Worm (Caenorhabditis elegans) whole organism, L4 larva: ENCODE measurements around the gene Y22D7AL.16.

Experiments used
- F26F4.8 ChIP-seq: fragments of 200-800 bp; sonication (Bioruptor generic); conservative IDR thresholded peaks from 2 replicates; pipeline ENCODE4 v1.3.6; 2022; ENCODE audit warnings: missing genetic modification characterization, missing compliant biosample characterization
- F37D6.2 ChIP-seq: sonication (generic microtip); optimal IDR thresholded peaks from 2 replicates; lab custom pipeline; 2016; ENCODE audit warnings: mild to moderate bottlenecking, missing genetic modification characterization, missing compliant biosample characterization
- F44E2.7 ChIP-seq: fragments of 200-800 bp; sonication (Bioruptor generic); IDR thresholded peaks from 2 replicates; pipeline ENCODE4 v2.1.2; 2022; ENCODE audit warnings: missing genetic modification characterization, missing compliant biosample characterization
- Y5F2A.4 ChIP-seq: fragments of 200-800 bp; sonication (Bioruptor generic); optimal IDR thresholded peaks from 2 replicates; lab custom pipeline; 2018; ENCODE audit warnings: mild to moderate bottlenecking, missing genetic modification characterization, missing compliant biosample characterization
- ZK337.2 ChIP-seq: fragments of 200-800 bp; sonication (Bioruptor generic); IDR thresholded peaks from 2 replicates; pipeline ENCODE4 v1.3.6; 2022; ENCODE audit warnings: missing genetic modification reagents, missing genetic modification characterization, missing compliant biosample characterization
- aha-1 ChIP-seq: fragments of 150-350 bp; peaks from one replicate; lab custom pipeline; 2014; ENCODE audit warnings: missing biosample characterization, missing genetic modification characterization
- ama-1 ChIP-seq: fragments of 150-350 bp; optimal IDR thresholded peaks from 2 replicates; lab custom pipeline; 2014; ENCODE audit warnings: inconsistent platforms, mixed read lengths
- ceh-32 ChIP-seq: sonication (generic microtip); optimal IDR thresholded peaks from 2 replicates; lab custom pipeline; 2016; ENCODE audit warnings: mild to moderate bottlenecking, missing genetic modification characterization, missing compliant biosample characterization; ENCODE audit not compliant: poor library complexity
- ceh-82 ChIP-seq: sonication (generic microtip); optimal IDR thresholded peaks from 2 replicates; lab custom pipeline; 2017; ENCODE audit warnings: missing biosample characterization, missing genetic modification characterization
- ctbp-1 ChIP-seq: fragments of 200-800 bp; sonication (Bioruptor generic); IDR thresholded peaks from 2 replicates; pipeline ENCODE4 v1.3.6; 2022; ENCODE audit warnings: missing genetic modification reagents, missing genetic modification characterization, missing compliant biosample characterization
- daf-16 ChIP-seq, 3 experiments: sonication (generic microtip); optimal IDR thresholded peaks; 2 replicates each; lab custom pipeline; 2016 to 2017; ENCODE audit warnings: missing genetic modification characterization in 3 of 3, missing genetic modification reagents in 3 of 3, mild to moderate bottlenecking in 2 of 3, missing compliant biosample characterization in 2 of 3, missing biosample characterization in 1 of 3, moderate library complexity in 1 of 3
- dpl-1 ChIP-seq: fragments of 150-350 bp; optimal IDR thresholded peaks from 2 replicates; lab custom pipeline; 2014; ENCODE audit warnings: missing biosample characterization, missing genetic modification reagents, missing genetic modification characterization
- dve-1 ChIP-seq: sonication (generic microtip); optimal IDR thresholded peaks from 2 replicates; lab custom pipeline; 2017; ENCODE audit warnings: antibody characterized with exemption, mild to moderate bottlenecking, missing genetic modification characterization, missing compliant biosample characterization; ENCODE audit not compliant: insufficient read depth
- egl-27 ChIP-seq: sonication (generic microtip); optimal IDR thresholded peaks from 3 replicates; lab custom pipeline; 2017; ENCODE audit warnings: missing biosample characterization, missing genetic modification reagents, missing genetic modification characterization
- fos-1 ChIP-seq: fragments of 150-350 bp; optimal IDR thresholded peaks from 2 replicates; lab custom pipeline; 2014; ENCODE audit warnings: missing biosample characterization, missing genetic modification characterization
- hmg-1.1 ChIP-seq: fragments of 200-800 bp; sonication (Bioruptor generic); IDR thresholded peaks from 2 replicates; pipeline ENCODE4 v1.3.6; 2022; ENCODE audit warnings: missing genetic modification reagents, missing genetic modification characterization, missing compliant biosample characterization
- jun-1 ChIP-seq: fragments of 150-350 bp; optimal IDR thresholded peaks from 2 replicates; lab custom pipeline; 2014; ENCODE audit warnings: missing biosample characterization, missing genetic modification reagents, missing genetic modification characterization
- lim-7 ChIP-seq: fragments of 200-800 bp; sonication (Bioruptor generic); IDR thresholded peaks from 2 replicates; pipeline ENCODE4 v1.3.6; 2022; ENCODE audit warnings: missing genetic modification characterization, missing compliant biosample characterization
- lin-1 ChIP-seq: fragments of 200-800 bp; sonication (Bioruptor generic); IDR thresholded peaks from 2 replicates; pipeline ENCODE4 v1.3.6; 2022; ENCODE audit warnings: missing genetic modification reagents, missing genetic modification characterization, missing compliant biosample characterization
- lin-13 ChIP-seq: fragments of 150-350 bp; optimal IDR thresholded peaks from 2 replicates; lab custom pipeline; 2014; ENCODE audit warnings: missing biosample characterization, missing genetic modification reagents, missing genetic modification characterization
- lin-15B ChIP-seq: fragments of 150-350 bp; sonication (generic microtip); optimal IDR thresholded peaks from 3 replicates; lab custom pipeline; 2014; ENCODE audit warnings: missing biosample characterization, missing genetic modification characterization
- lin-38 ChIP-seq: fragments of 200-800 bp; sonication (Bioruptor generic); IDR thresholded peaks from 2 replicates; pipeline ENCODE4 v1.3.6; 2022; ENCODE audit warnings: missing genetic modification reagents, missing genetic modification characterization, missing compliant biosample characterization
- lin-39 ChIP-seq: fragments of 150-350 bp; optimal IDR thresholded peaks from 2 replicates; lab custom pipeline; 2014; ENCODE audit warnings: missing biosample characterization, missing genetic modification reagents, missing genetic modification characterization
- nhr-102 ChIP-seq: sonication (generic microtip); optimal IDR thresholded peaks from 2 replicates; lab custom pipeline; 2016; ENCODE audit warnings: mild to moderate bottlenecking, missing genetic modification characterization, moderate library complexity, missing compliant biosample characterization
- nhr-11 ChIP-seq: fragments of 150-350 bp; optimal IDR thresholded peaks from 2 replicates; lab custom pipeline; 2014; ENCODE audit warnings: missing biosample characterization, missing genetic modification characterization
- nhr-111 ChIP-seq: fragments of 200-800 bp; sonication (Bioruptor generic); optimal IDR thresholded peaks from 2 replicates; lab custom pipeline; 2018; ENCODE audit warnings: mild to moderate bottlenecking, missing genetic modification characterization, missing compliant biosample characterization
- nhr-237 ChIP-seq: sonication (generic microtip); optimal IDR thresholded peaks from 2 replicates; lab custom pipeline; 2017; ENCODE audit warnings: missing biosample characterization, missing genetic modification characterization
- nhr-25 ChIP-seq: sonication (generic microtip); optimal IDR thresholded peaks from 2 replicates; lab custom pipeline; 2017; ENCODE audit warnings: missing genetic modification characterization, mild to moderate bottlenecking, missing compliant biosample characterization, antibody characterized with exemption, moderate library complexity, borderline replicate concordance; ENCODE audit not compliant: insufficient read depth
- nhr-41 ChIP-seq: fragments of 200-800 bp; sonication (Bioruptor generic); IDR thresholded peaks from 2 replicates; pipeline ENCODE4 v1.3.6; 2022; ENCODE audit warnings: missing genetic modification reagents, missing genetic modification characterization, missing compliant biosample characterization
- nhr-48 ChIP-seq: sonication (generic microtip); optimal IDR thresholded peaks from 2 replicates; lab custom pipeline; 2016; ENCODE audit warnings: mild to moderate bottlenecking, missing genetic modification characterization, missing compliant biosample characterization
- nhr-6 ChIP-seq: fragments of 150-350 bp; optimal IDR thresholded peaks from 2 replicates; lab custom pipeline; 2014; ENCODE audit warnings: missing biosample characterization, missing genetic modification characterization
- nhr-77 ChIP-seq: fragments of 150-350 bp; optimal IDR thresholded peaks from 2 replicates; lab custom pipeline; 2014; ENCODE audit warnings: missing biosample characterization, missing genetic modification characterization
- php-3 ChIP-seq: fragments of 200-800 bp; sonication (Bioruptor generic); IDR thresholded peaks from 2 replicates; pipeline ENCODE4 v1.3.6; 2022; ENCODE audit warnings: missing genetic modification reagents, missing genetic modification characterization, missing compliant biosample characterization
- sdz-12 ChIP-seq: fragments of 200-800 bp; sonication (Bioruptor generic); optimal IDR thresholded peaks from 2 replicates; lab custom pipeline; 2018; ENCODE audit warnings: mild to moderate bottlenecking, missing genetic modification characterization, missing compliant biosample characterization
- spr-3 ChIP-seq: fragments of 200-800 bp; sonication (Bioruptor generic); optimal IDR thresholded peaks from 2 replicates; lab custom pipeline; 2018; ENCODE audit warnings: mild to moderate bottlenecking, missing genetic modification characterization, missing compliant biosample characterization
- unc-130 ChIP-seq: sonication (generic microtip); optimal IDR thresholded peaks from 2 replicates; lab custom pipeline; 2016; ENCODE audit warnings: missing genetic modification reagents, missing genetic modification characterization, missing compliant biosample characterization
- unc-62 ChIP-seq, 3 experiments: fragments of 150-350 bp in 1 of 3; sonication (generic microtip); optimal IDR thresholded peaks in 2 of 3; peaks in 1 of 3; 1 replicate in 1 of 3; 2 replicates in 2 of 3; lab custom pipeline; 2014 to 2017; ENCODE audit warnings: missing biosample characterization in 3 of 3, missing genetic modification characterization in 3 of 3, missing genetic modification reagents in 3 of 3, missing genotype in 1 of 3
- vab-7 ChIP-seq: fragments of 200-800 bp; sonication (Bioruptor generic); IDR thresholded peaks from 2 replicates; pipeline ENCODE4 v1.3.6; 2022; ENCODE audit warnings: missing genetic modification reagents, missing genetic modification characterization, missing compliant biosample characterization
- zfp-3 ChIP-seq: fragments of 200-800 bp; sonication (Bioruptor generic); conservative IDR thresholded peaks from 2 replicates; pipeline ENCODE4 v1.3.6; 2022; ENCODE audit warnings: missing genetic modification reagents, missing genetic modification characterization, missing compliant biosample characterization
- zip-2 ChIP-seq: fragments of 150-350 bp; optimal IDR thresholded peaks from 2 replicates; lab custom pipeline; 2014; ENCODE audit warnings: missing biosample characterization, missing genetic modification characterization
- ztf-11 ChIP-seq: fragments of 150-350 bp; optimal IDR thresholded peaks from 2 replicates; lab custom pipeline; 2014; ENCODE audit warnings: missing biosample characterization, missing genetic modification characterization
- ztf-7 ChIP-seq: fragments of 150-350 bp; optimal IDR thresholded peaks from 2 replicates; lab custom pipeline; 2014; ENCODE audit warnings: missing biosample characterization, missing genetic modification characterization

Gene Y22D7AL.16

DNA sequence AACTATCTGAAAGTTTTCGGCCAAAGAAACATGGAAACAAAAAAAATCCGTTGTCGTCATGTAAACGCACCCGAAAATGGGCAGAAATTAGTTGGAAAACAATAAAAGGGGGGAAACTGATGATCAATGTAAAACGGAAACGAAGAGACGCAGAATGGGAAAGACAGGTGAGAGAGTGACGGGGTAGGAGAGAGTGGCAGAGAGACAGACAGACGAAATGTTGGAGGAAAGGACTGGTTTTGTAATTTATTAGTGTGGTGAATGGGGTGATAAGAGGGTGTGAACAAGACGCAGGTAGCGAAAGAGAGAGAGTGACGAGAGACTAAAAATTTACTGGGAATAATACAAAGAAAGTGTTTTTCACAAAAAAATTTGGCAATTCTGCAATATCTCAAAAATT, 16.0 kb upstream of the Y22D7AL.16 start (continued):
- TF ChIP-seq lin-39 (tag; lab: Kevin White, UChicago) (no peak), nhr-102 (tag; lab: Kevin White, UChicago) (peak; percentile 52), lin-13 (GFP tag; lab: Kevin White, UChicago) (peak; percentile 68), zfp-3 (GFP tag; lab: Robert Waterston, UW) (0 out of 2 replicates have a peak, but pooled peaks have one; percentile 44), ama-1 (lab: Kevin White, UChicago) (no peak), lin-1 (peak; percentile 98), lin-38 (GFP tag; lab: Robert Waterston, UW) (no peak), ceh-32 (no peak), ztf-7 (no peak), nhr-41 (GFP tag; lab: Robert Waterston, UW) (no peak), aha-1 (tag; lab: Kevin White, UChicago) (peak; percentile 11), dpl-1 (GFP tag; lab: Kevin White, UChicago) (peak; percentile 38), egl-27 (tag; lab: Kevin White, UChicago) (no peak), ztf-11 (tag; lab: Kevin White, UChicago) (no peak), nhr-111 (no peak), dve-1 (peak; percentile 90), jun-1 (tag; lab: Kevin White, UChicago) (peak; percentile 40), daf-16 (GFP tag; optimal IDR thresholded peaks at IDR 0.05; lab: Kevin White, UChicago) (peak in 1 of 2 experiments; percentile 32), daf-16 (tag; optimal IDR thresholded peaks at IDR 0.05; lab: Kevin White, UChicago) (peak; percentile 82), sdz-12 (GFP tag; lab: Kevin White, UChicago) (no peak), lim-7 (no peak), fos-1 (tag; lab: Kevin White, UChicago) (no peak), Y5F2A.4 (no peak), nhr-25 (tag; lab: Kevin White, UChicago) (no peak), F44E2.7 (GFP tag; lab: Robert Waterston, UW) (no peak), nhr-6 (peak; percentile 68), F26F4.8 (no peak), lin-15B (tag; lab: Kevin White, UChicago) (no peak), nhr-11 (tag; lab: Kevin White, UChicago) (peak; percentile 53), ceh-82 (tag; lab: Kevin White, UChicago) (no peak), php-3 (GFP tag; lab: Robert Waterston, UW) (peak; percentile 99), hmg-1.1 (peak; percentile 71), nhr-48 (tag; lab: Kevin White, UChicago) (peak; percentile 68), zip-2 (no peak), vab-7 (GFP tag; lab: Robert Waterston, UW) (no peak), F37D6.2 (tag; lab: Kevin White, UChicago) (no peak), ctbp-1 (GFP tag; lab: Robert Waterston, UW) (peak; percentile 33; the same call in 1 of the 2 replicates)

- no peak for TF ChIP-seq nhr-237 (tag; lab: Kevin White, UChicago)
- no peak for TF ChIP-seq unc-130 (GFP tag; lab: Kevin White, UChicago)
- TF ChIP-seq unc-62 (GFP tag; optimal IDR thresholded peaks at IDR 0.05 in 1 of 2; lab: Kevin White, UChicago), result peak in 1 of 2 experiments; percentile 62
- no peak for TF ChIP-seq unc-62 (tag; optimal IDR thresholded peaks at IDR 0.05; lab: Kevin White, UChicago)
Observed at ce11 chrIII:1680393-1680792, 15.4 kb upstream of the Y22D7AL.16 start.

DNA sequence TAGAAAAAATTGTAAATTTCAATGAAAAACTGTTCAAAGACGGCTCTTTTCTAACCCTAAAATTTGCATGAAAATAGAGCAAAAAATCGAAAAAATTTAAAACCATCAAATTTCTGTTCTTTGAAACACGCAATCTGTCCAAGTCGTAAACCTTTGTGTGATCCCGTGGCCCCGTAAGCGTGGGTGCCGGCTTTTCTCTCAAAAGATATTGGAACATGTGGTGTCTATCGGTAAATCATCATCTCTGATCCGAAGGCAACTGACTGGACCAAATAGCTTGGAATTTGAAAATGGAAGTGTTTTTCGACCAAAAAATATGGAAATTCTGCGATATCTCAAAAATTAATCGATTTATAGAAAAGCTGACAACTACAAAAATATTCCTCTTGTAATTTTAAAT, 13.7 kb upstream of the Y22D7AL.16 start:
- TF ChIP-seq ZK337.2, result no peak
- TF ChIP-seq nhr-77 (tag; lab: Kevin White, UChicago), result no peak
- TF ChIP-seq unc-62 (GFP tag; optimal IDR thresholded peaks at IDR 0.05 in 1 of 2; lab: Kevin White, UChicago), result peak in 1 of 2 experiments; percentile 55
- TF ChIP-seq unc-62 (tag; optimal IDR thresholded peaks at IDR 0.05; lab: Kevin White, UChicago), result no peak
- no peak for TF ChIP-seq vab-7 (GFP tag; lab: Robert Waterston, UW)
- TF ChIP-seq daf-16 (GFP tag; optimal IDR thresholded peaks at IDR 0.05; lab: Kevin White, UChicago), result no peak
- TF ChIP-seq daf-16 (tag; optimal IDR thresholded peaks at IDR 0.05; lab: Kevin White, UChicago), result no peak
- no peak for TF ChIP-seq lin-15B (tag; lab: Kevin White, UChicago)
- no peak for TF ChIP-seq nhr-111
- no peak for TF ChIP-seq spr-3 (GFP tag; lab: Kevin White, UChicago)
